Worm (Caenorhabditis elegans) whole organism, L1 larva: ENCODE measurements around the gene Y48G9A.6.

Experiments
- efl-3 ChIP-seq: fragments of 200-800 bp; sonication (Bioruptor generic); optimal IDR thresholded peaks from 2 replicates; lab custom pipeline; 2018; ENCODE audit warnings: mild to moderate bottlenecking, missing genetic modification characterization, missing compliant biosample characterization
- elt-2 ChIP-seq: sonication (generic microtip); optimal IDR thresholded peaks from 2 replicates; lab custom pipeline; 2016; ENCODE audit warnings: missing genetic modification characterization, mild to moderate bottlenecking, inconsistent platforms, missing compliant biosample characterization, missing genetic modification reagents
- lin-39 ChIP-seq: fragments of 150-350 bp; optimal IDR thresholded peaks from 2 replicates; lab custom pipeline; 2014; ENCODE audit warnings: missing biosample characterization, missing genetic modification reagents, missing genetic modification characterization
- nhr-47 ChIP-seq: sonication (generic microtip); optimal IDR thresholded peaks from 2 replicates; lab custom pipeline; 2016; ENCODE audit warnings: mild to moderate bottlenecking, missing genetic modification characterization, moderate library complexity, missing compliant biosample characterization

ce11 chrIII:2117541-2117940 is at the start of gene Y48G9A.6:
- TF ChIP-seq efl-3 (GFP tag; lab: Kevin White, UChicago) (no peak), lin-39 (tag; lab: Kevin White, UChicago) (no peak), elt-2 (tag; lab: Kevin White, UChicago) (no peak), nhr-47 (no peak)
